Worm (Caenorhabditis elegans): Measurements from ENCODE around the gene lelo-1.
A peak's percentile ranks its signal among the peaks of the same experiment; 100 is the strongest.

lelo-1 gene

ce11 chrII:6288104-6288503 lies 42.0 kb downstream of the lelo-1 start:
- peak; percentile 58 for TF ChIP-seq ztf-4 (tag; optimal IDR thresholded peaks at IDR 0.05)
- TF ChIP-seq lsy-2 (tag; optimal IDR thresholded peaks at IDR 0.05) = peak in 1 of 2 experiments; percentile 14
- no peak for TF ChIP-seq skn-1 (tag; optimal IDR thresholded peaks at IDR 0.05)

- no peak for TF ChIP-seq snpc-4 (tag; optimal IDR thresholded peaks at IDR 0.05)
- TF ChIP-seq mab-5 (tag; optimal IDR thresholded peaks at IDR 0.05) = no peak
- no peak for TF ChIP-seq lin-39 (tag; optimal IDR thresholded peaks at IDR 0.05)
- TF ChIP-seq nhr-21 (tag; optimal IDR thresholded peaks at IDR 0.05) = no peak
- no peak for TF ChIP-seq peb-1 (tag; optimal IDR thresholded peaks at IDR 0.05)
- TF ChIP-seq sma-9 (GFP tag; optimal IDR thresholded peaks at IDR 0.05) = peak; percentile 63
- TF ChIP-seq sma-9 (tag; optimal IDR thresholded peaks at IDR 0.05) = no peak
- peak; percentile 23 for TF ChIP-seq blmp-1 (tag; optimal IDR thresholded peaks at IDR 0.05; ENCODE audit: insufficient read depth)
- TF ChIP-seq nhr-77 (tag; optimal IDR thresholded peaks at IDR 0.05) = no peak
- TF ChIP-seq sem-4 (tag; optimal IDR thresholded peaks at IDR 0.05) = no peak
- peak in 1 of 2 experiments; percentile 52 for TF ChIP-seq lsy-2 (tag; optimal IDR thresholded peaks at IDR 0.05)
- TF ChIP-seq egl-27 (tag; optimal IDR thresholded peaks at IDR 0.05) = no peak
- TF ChIP-seq zag-1 (tag; optimal IDR thresholded peaks at IDR 0.05) = no peak
- no peak for TF ChIP-seq lin-13 (GFP tag; optimal IDR thresholded peaks at IDR 0.05)
- TF ChIP-seq elt-1 (tag; optimal IDR thresholded peaks at IDR 0.05) = no peak
- peak; percentile 53 for TF ChIP-seq nhr-129 (tag; optimal IDR thresholded peaks at IDR 0.05)
- no peak for TF ChIP-seq unc-39 (tag; optimal IDR thresholded peaks at IDR 0.05)
- peak; percentile 63 for TF ChIP-seq F13H6.1 (tag; optimal IDR thresholded peaks at IDR 0.05)
- TF ChIP-seq ama-1 (optimal IDR thresholded peaks at IDR 0.05) = no peak
- TF ChIP-seq dmd-4 (tag; optimal IDR thresholded peaks at IDR 0.05) = no peak
- peak; percentile 47 for TF ChIP-seq C34F6.9 (tag; optimal IDR thresholded peaks at IDR 0.05)
- no peak for TF ChIP-seq nhr-10 (tag; optimal IDR thresholded peaks at IDR 0.05)
- peak; percentile 41 for TF ChIP-seq fos-1 (tag; optimal IDR thresholded peaks at IDR 0.05)
- no peak for TF ChIP-seq gmeb-1 (tag; optimal IDR thresholded peaks at IDR 0.05)
- TF ChIP-seq R02D3.7 (tag; optimal IDR thresholded peaks at IDR 0.05) = no peak
Observed at ce11 chrII:6290047-6290582, 44.0 kb downstream of the lelo-1 start, which contains the start of gene upb-1. Gene upb-1 (minus strand): TSS chrII:6290097.

- no peak for TF ChIP-seq F13H6.1 (tag; optimal IDR thresholded peaks at IDR 0.05)
- no peak for TF ChIP-seq unc-62 (GFP tag; optimal IDR thresholded peaks at IDR 0.05)
- no peak for TF ChIP-seq egl-27 (tag; optimal IDR thresholded peaks at IDR 0.05)
- no peak for TF ChIP-seq zag-1 (tag; optimal IDR thresholded peaks at IDR 0.05)
- TF ChIP-seq sma-3 (GFP tag; optimal IDR thresholded peaks at IDR 0.05) = no peak
- TF ChIP-seq snpc-4 (tag; optimal IDR thresholded peaks at IDR 0.05) = no peak
- no peak for TF ChIP-seq unc-39 (tag; optimal IDR thresholded peaks at IDR 0.05)
- TF ChIP-seq nhr-25 (tag; optimal IDR thresholded peaks at IDR 0.05) = no peak
- no peak for TF ChIP-seq alr-1 (tag; optimal IDR thresholded peaks at IDR 0.05)
- TF ChIP-seq sem-4 (tag; optimal IDR thresholded peaks at IDR 0.05) = no peak
- no peak for TF ChIP-seq ZK546.5 (tag; optimal IDR thresholded peaks at IDR 0.05)
- TF ChIP-seq Y55F3AM.14 (GFP tag; optimal IDR thresholded peaks at IDR 0.05) = no peak
- no peak for TF ChIP-seq unc-55 (GFP tag; optimal IDR thresholded peaks at IDR 0.05)
- no peak for TF ChIP-seq mdl-1 (tag; optimal IDR thresholded peaks at IDR 0.05)
- no peak for TF ChIP-seq nhr-10 (tag; optimal IDR thresholded peaks at IDR 0.05)
- TF ChIP-seq elt-1 (tag; optimal IDR thresholded peaks at IDR 0.05) = no peak
- TF ChIP-seq nhr-129 (tag; optimal IDR thresholded peaks at IDR 0.05) = no peak
- no peak for TF ChIP-seq ceh-16 (tag; optimal IDR thresholded peaks at IDR 0.05)
- no peak for TF ChIP-seq aly-2 (tag; optimal IDR thresholded peaks at IDR 0.05)
- TF ChIP-seq sma-9 (GFP tag; optimal IDR thresholded peaks at IDR 0.05) = no peak
- no peak for TF ChIP-seq sma-9 (tag; optimal IDR thresholded peaks at IDR 0.05)
Observed at ce11 chrII:6292527-6292926, 46.4 kb downstream of the lelo-1 start, which contains the start of gene nyn-3. Gene nyn-3 (minus strand): TSS chrII:6292627.

DNA sequence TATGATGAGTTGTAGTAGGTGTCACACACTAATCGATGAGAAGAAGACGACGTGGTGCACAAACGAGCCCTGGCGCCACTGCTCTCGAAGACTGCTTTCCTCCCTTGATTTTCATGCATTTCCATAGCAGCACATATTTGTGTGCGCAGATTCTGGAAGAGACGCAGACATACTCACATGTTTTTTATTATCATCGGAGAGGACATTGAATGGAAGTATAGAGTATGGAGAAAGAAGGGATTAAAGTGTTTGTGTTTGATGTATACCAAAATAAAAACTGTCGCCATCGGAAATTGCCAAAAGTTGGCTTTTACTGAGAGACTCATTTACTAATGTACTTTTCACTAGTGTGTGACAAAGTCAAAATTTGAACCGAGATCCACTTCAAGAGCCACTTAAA lies 48.1 kb downstream of the lelo-1 start, which contains the start of gene mps-1:
Gene mps-1, minus strand, starts transcription at position 101 of the 400 bp plus-strand sequence.
- TF ChIP-seq lin-11 (tag; optimal IDR thresholded peaks at IDR 0.05) (no peak), lin-39 (tag; optimal IDR thresholded peaks at IDR 0.05) (no peak), C34F6.9 (tag; optimal IDR thresholded peaks at IDR 0.05) (no peak), ZK546.5 (tag; optimal IDR thresholded peaks at IDR 0.05) (no peak), egl-27 (tag; optimal IDR thresholded peaks at IDR 0.05) (no peak), mab-5 (tag; optimal IDR thresholded peaks at IDR 0.05) (no peak), nhr-6 (tag; optimal IDR thresholded peaks at IDR 0.05) (no peak)
